Worm (Caenorhabditis elegans) whole organism, L3 larva: ENCODE results near the gene K08H2.2.

Experiments used
- ama-1 ChIP-seq: fragments of 150-350 bp; optimal IDR thresholded peaks from 2 replicates; lab custom pipeline; 2018
- ceh-28 ChIP-seq: fragments of 150-350 bp; optimal IDR thresholded peaks from 2 replicates; lab custom pipeline; 2014; ENCODE audit warnings: missing biosample characterization, missing genetic modification reagents, missing genetic modification characterization
- ceh-82 ChIP-seq: fragments of 150-350 bp; optimal IDR thresholded peaks from 2 replicates; lab custom pipeline; 2014; ENCODE audit warnings: missing biosample characterization, missing genetic modification characterization
- daf-12 ChIP-seq: fragments of 150-350 bp; optimal IDR thresholded peaks from 2 replicates; lab custom pipeline; 2014; ENCODE audit warnings: missing biosample characterization, missing genetic modification reagents, missing genetic modification characterization
- egl-27 ChIP-seq: sonication (generic microtip); optimal IDR thresholded peaks from 4 replicates; lab custom pipeline; 2017; ENCODE audit warnings: missing biosample characterization, missing genetic modification reagents, missing genetic modification characterization
- elt-2 ChIP-seq: sonication (generic microtip); optimal IDR thresholded peaks from 2 replicates; lab custom pipeline; 2016; ENCODE audit warnings: missing genetic modification reagents, mild to moderate bottlenecking, missing genetic modification characterization, missing compliant biosample characterization
- fkh-10 ChIP-seq: sonication (generic microtip); optimal IDR thresholded peaks from 2 replicates; lab custom pipeline; 2017; ENCODE audit warnings: missing biosample characterization, missing genetic modification reagents, missing genetic modification characterization
- lin-15B ChIP-seq: fragments of 150-350 bp; optimal IDR thresholded peaks from 2 replicates; lab custom pipeline; 2014; ENCODE audit warnings: missing biosample characterization, missing genetic modification characterization
- nhr-12 ChIP-seq: fragments of 150-350 bp; optimal IDR thresholded peaks from 2 replicates; lab custom pipeline; 2014; ENCODE audit warnings: missing biosample characterization, missing genetic modification characterization
- nhr-25 ChIP-seq: sonication (generic microtip); optimal IDR thresholded peaks from 2 replicates; lab custom pipeline; 2017; ENCODE audit warnings: missing biosample characterization, missing genetic modification characterization
- nhr-76 ChIP-seq: fragments of 150-350 bp; sonication (generic microtip); optimal IDR thresholded peaks from 5 replicates; lab custom pipeline; 2014; ENCODE audit warnings: missing biosample characterization, missing genetic modification characterization
- nhr-77 ChIP-seq: fragments of 150-350 bp; optimal IDR thresholded peaks from 2 replicates; lab custom pipeline; 2014; ENCODE audit warnings: missing biosample characterization, missing genetic modification characterization

- TF ChIP-seq nhr-77 (tag; lab: Kevin White, UChicago) (no peak), ama-1 (lab: Kevin White, UChicago) (no peak), fkh-10 (GFP tag; lab: Kevin White, UChicago) (no peak), lin-15B (tag; lab: Kevin White, UChicago) (no peak), ceh-82 (tag; lab: Kevin White, UChicago) (no peak), nhr-25 (no peak), egl-27 (tag; lab: Kevin White, UChicago) (no peak), nhr-76 (tag; lab: Kevin White, UChicago) (no peak), daf-12 (tag; lab: Kevin White, UChicago) (no peak), elt-2 (tag; lab: Kevin White, UChicago) (peak; percentile 31), ceh-28 (tag; lab: Kevin White, UChicago) (no peak), nhr-12 (tag; lab: Kevin White, UChicago) (no peak)
Observed at ce11 chrX:13221357-13221756, 13.4 kb downstream of the K08H2.2 start, which contains the start of gene asp-4.
